Worm (Caenorhabditis elegans) whole organism, L3 larva: Measurements from ENCODE around the gene herd-1.

Experiments
- ZK546.5 ChIP-seq: sonication (generic microtip); optimal IDR thresholded peaks from 2 replicates; lab custom pipeline; 2017; ENCODE audit warnings: missing biosample characterization, missing genetic modification characterization
- aly-2 ChIP-seq: fragments of 150-350 bp; optimal IDR thresholded peaks from 2 replicates; lab custom pipeline; 2014; ENCODE audit warnings: missing biosample characterization, missing genetic modification characterization
- ama-1 ChIP-seq: fragments of 150-350 bp; optimal IDR thresholded peaks from 2 replicates; lab custom pipeline; 2018
- ceh-16 ChIP-seq: sonication (generic microtip); optimal IDR thresholded peaks from 2 replicates; lab custom pipeline; 2017; ENCODE audit warnings: missing biosample characterization, missing genetic modification characterization
- ceh-28 ChIP-seq: fragments of 150-350 bp; optimal IDR thresholded peaks from 2 replicates; lab custom pipeline; 2014; ENCODE audit warnings: missing biosample characterization, missing genetic modification reagents, missing genetic modification characterization
- ceh-82 ChIP-seq: fragments of 150-350 bp; optimal IDR thresholded peaks from 2 replicates; lab custom pipeline; 2014; ENCODE audit warnings: missing biosample characterization, missing genetic modification characterization
- ceh-9 ChIP-seq: sonication (generic microtip); optimal IDR thresholded peaks from 2 replicates; lab custom pipeline; 2018; ENCODE audit warnings: missing biosample characterization, missing genetic modification characterization
- daf-12 ChIP-seq: fragments of 150-350 bp; optimal IDR thresholded peaks from 2 replicates; lab custom pipeline; 2014; ENCODE audit warnings: missing biosample characterization, missing genetic modification reagents, missing genetic modification characterization
- egl-5 ChIP-seq: fragments of 150-350 bp; optimal IDR thresholded peaks from 2 replicates; lab custom pipeline; 2017; ENCODE audit warnings: missing biosample characterization, missing genetic modification reagents, missing genetic modification characterization, inconsistent platforms
- elt-2 ChIP-seq: sonication (generic microtip); optimal IDR thresholded peaks from 2 replicates; lab custom pipeline; 2016; ENCODE audit warnings: missing genetic modification reagents, mild to moderate bottlenecking, missing genetic modification characterization, missing compliant biosample characterization
- elt-3 ChIP-seq, 3 experiments: fragments of 150-350 bp in 1 of 3; sonication (generic microtip) in 2 of 3; optimal IDR thresholded peaks; 2 replicates in 2 of 3; 4 replicates in 1 of 3; lab custom pipeline; 2014 to 2017; ENCODE audit warnings: missing biosample characterization in 3 of 3, missing genetic modification characterization in 3 of 3
- fkh-10 ChIP-seq: sonication (generic microtip); optimal IDR thresholded peaks from 2 replicates; lab custom pipeline; 2017; ENCODE audit warnings: missing biosample characterization, missing genetic modification reagents, missing genetic modification characterization
- fos-1 ChIP-seq: fragments of 150-350 bp; optimal IDR thresholded peaks from 2 replicates; lab custom pipeline; 2014; ENCODE audit warnings: missing biosample characterization, missing genetic modification characterization
- hmg-11 ChIP-seq: sonication (generic microtip); optimal IDR thresholded peaks from 2 replicates; lab custom pipeline; 2016; ENCODE audit warnings: missing genetic modification characterization, missing compliant biosample characterization
- jun-1 ChIP-seq: fragments of 150-350 bp; optimal IDR thresholded peaks from 2 replicates; lab custom pipeline; 2014; ENCODE audit warnings: missing biosample characterization, missing genetic modification reagents, missing genetic modification characterization
- lin-15B ChIP-seq: fragments of 150-350 bp; optimal IDR thresholded peaks from 2 replicates; lab custom pipeline; 2014; ENCODE audit warnings: missing biosample characterization, missing genetic modification characterization
- lsy-12 ChIP-seq: sonication (generic microtip); optimal IDR thresholded peaks from 2 replicates; lab custom pipeline; 2016; ENCODE audit warnings: mild to moderate bottlenecking, missing genetic modification characterization, missing compliant biosample characterization
- mdl-1 ChIP-seq: fragments of 150-350 bp; optimal IDR thresholded peaks from 2 replicates; lab custom pipeline; 2014; ENCODE audit warnings: missing biosample characterization, missing genetic modification characterization
- nfya-1 ChIP-seq: sonication (generic microtip); optimal IDR thresholded peaks from 2 replicates; lab custom pipeline; 2017; ENCODE audit warnings: missing genetic modification characterization, mild to moderate bottlenecking, missing compliant biosample characterization, antibody characterized with exemption, moderate library complexity; ENCODE audit not compliant: insufficient read depth
- nhr-11 ChIP-seq: fragments of 150-350 bp; optimal IDR thresholded peaks from 2 replicates; lab custom pipeline; 2014; ENCODE audit warnings: missing biosample characterization, missing genetic modification characterization
- nhr-12 ChIP-seq: fragments of 150-350 bp; optimal IDR thresholded peaks from 2 replicates; lab custom pipeline; 2014; ENCODE audit warnings: missing biosample characterization, missing genetic modification characterization
- nhr-23 ChIP-seq: fragments of 150-350 bp; optimal IDR thresholded peaks from 2 replicates; lab custom pipeline; 2014; ENCODE audit warnings: missing biosample characterization, missing genetic modification reagents, missing genetic modification characterization
- nhr-25 ChIP-seq: sonication (generic microtip); optimal IDR thresholded peaks from 2 replicates; lab custom pipeline; 2017; ENCODE audit warnings: missing biosample characterization, missing genetic modification characterization
- nhr-43 ChIP-seq: sonication (generic microtip); optimal IDR thresholded peaks from 2 replicates; lab custom pipeline; 2016; ENCODE audit warnings: mild to moderate bottlenecking, missing genetic modification characterization, missing compliant biosample characterization; ENCODE audit not compliant: poor library complexity, severe bottlenecking
- nhr-67 ChIP-seq: fragments of 150-350 bp; optimal IDR thresholded peaks from 2 replicates; lab custom pipeline; 2014; ENCODE audit warnings: missing biosample characterization, missing genetic modification characterization
- nhr-77 ChIP-seq: fragments of 150-350 bp; optimal IDR thresholded peaks from 2 replicates; lab custom pipeline; 2014; ENCODE audit warnings: missing biosample characterization, missing genetic modification characterization
- pha-4 ChIP-seq: fragments of 150-350 bp; optimal IDR thresholded peaks from 2 replicates; lab custom pipeline; 2014; ENCODE audit warnings: missing biosample characterization, missing genetic modification reagents, missing genetic modification characterization
- pqm-1 ChIP-seq: fragments of 150-350 bp; optimal IDR thresholded peaks from 2 replicates; lab custom pipeline; 2017; ENCODE audit warnings: missing biosample characterization, missing genetic modification characterization, inconsistent platforms
- sea-2 ChIP-seq: fragments of 150-350 bp; sonication (generic microtip); optimal IDR thresholded peaks from 4 replicates; lab custom pipeline; 2014; ENCODE audit warnings: missing biosample characterization, missing genetic modification reagents, missing genetic modification characterization
- skn-1 ChIP-seq: fragments of 150-350 bp; optimal IDR thresholded peaks from 2 replicates; lab custom pipeline; 2014; ENCODE audit warnings: missing biosample characterization, missing genetic modification characterization
- snpc-4 ChIP-seq: fragments of 150-350 bp; optimal IDR thresholded peaks from 2 replicates; lab custom pipeline; 2014; ENCODE audit warnings: missing biosample characterization, missing genetic modification characterization
- tbx-2 ChIP-seq: sonication (generic microtip); optimal IDR thresholded peaks from 2 replicates; lab custom pipeline; 2016; ENCODE audit warnings: mild to moderate bottlenecking, missing genetic modification characterization, missing compliant biosample characterization
- unc-39 ChIP-seq: sonication (generic microtip); optimal IDR thresholded peaks from 4 replicates; lab custom pipeline; 2017; ENCODE audit warnings: missing biosample characterization, missing genetic modification characterization
- ztf-11 ChIP-seq: fragments of 150-350 bp; optimal IDR thresholded peaks from 2 replicates; lab custom pipeline; 2014; ENCODE audit warnings: missing biosample characterization, missing genetic modification characterization
- ztf-4 ChIP-seq: fragments of 150-350 bp; optimal IDR thresholded peaks from 2 replicates; lab custom pipeline; 2014; ENCODE audit warnings: missing biosample characterization, missing genetic modification characterization

Gene herd-1

DNA sequence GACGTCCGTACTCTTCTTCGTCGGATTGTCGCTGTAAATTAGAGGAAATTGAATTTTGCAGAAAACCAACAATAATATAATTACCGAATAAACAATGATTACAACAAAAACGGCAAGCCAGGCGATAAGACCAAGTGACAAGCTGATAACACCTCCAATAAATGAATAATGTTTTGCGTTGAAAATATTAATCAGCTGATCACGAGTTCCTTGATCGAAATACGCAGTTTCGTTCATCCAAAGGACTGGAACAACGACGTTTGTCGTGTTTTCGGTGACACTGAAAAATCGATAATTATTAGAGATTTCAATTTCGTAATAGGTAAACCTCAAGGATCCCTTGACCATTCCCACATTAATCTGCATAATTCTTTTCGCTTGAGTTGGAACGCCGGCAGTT lies 42.6 kb upstream of the herd-1 start:
- TF ChIP-seq ceh-28 (tag; lab: Kevin White, UChicago), result peak; percentile 66
- TF ChIP-seq tbx-2, result no peak
- TF ChIP-seq skn-1 (tag; lab: Kevin White, UChicago), result no peak
- TF ChIP-seq pqm-1, result peak; percentile 68
- no peak for TF ChIP-seq hmg-11 (tag; lab: Kevin White, UChicago)
- no peak for TF ChIP-seq aly-2 (tag; lab: Kevin White, UChicago)
- TF ChIP-seq ceh-16, result no peak
- no peak for TF ChIP-seq egl-5 (tag; lab: Kevin White, UChicago)
- TF ChIP-seq ceh-82, result no peak
- no peak for TF ChIP-seq jun-1
- TF ChIP-seq elt-2 (tag; lab: Kevin White, UChicago), result peak; percentile 81

DNA sequence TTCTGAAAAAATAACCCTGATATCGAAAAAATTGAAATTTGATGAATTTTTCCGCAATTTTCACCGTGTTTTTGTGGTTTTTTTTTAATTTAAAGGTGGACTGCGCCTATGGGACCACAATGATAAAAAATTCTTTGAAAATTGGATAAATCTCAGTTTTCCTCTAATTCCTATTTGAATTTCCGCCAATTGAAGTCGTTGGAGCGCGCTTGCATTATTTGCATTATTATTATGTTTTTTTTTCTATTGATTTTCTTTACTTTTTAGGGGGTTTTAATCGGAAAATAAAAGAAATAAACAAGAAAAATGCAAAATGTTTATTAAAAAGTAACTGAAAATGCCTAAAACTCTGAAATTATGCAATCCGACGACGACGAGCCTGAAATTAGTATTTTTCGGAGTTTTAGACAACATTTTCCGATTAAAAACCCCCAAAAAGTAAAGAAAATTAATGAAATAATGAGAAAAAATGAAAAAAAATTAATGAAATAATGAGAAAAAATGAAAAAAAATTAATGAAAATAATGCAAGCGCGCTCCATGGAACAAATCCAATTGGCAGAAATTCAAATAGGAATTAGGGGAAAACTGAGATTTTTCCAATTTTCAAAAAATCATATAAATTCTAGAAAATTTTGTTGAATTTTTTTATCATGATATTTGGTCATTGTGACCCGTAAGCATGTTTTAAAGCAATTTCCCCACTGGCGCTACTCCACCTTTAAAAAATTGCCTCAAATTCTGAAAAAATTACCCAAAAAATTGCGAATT lies 40.5 kb upstream of the herd-1 start:
- no peak for TF ChIP-seq nhr-43
- TF ChIP-seq elt-2 (tag; lab: Kevin White, UChicago), result no peak
- peak; percentile 66 for TF ChIP-seq ztf-4
- TF ChIP-seq ceh-9 (tag; lab: Kevin White, UChicago), result no peak
- TF ChIP-seq mdl-1 (tag; lab: Kevin White, UChicago), result no peak
- TF ChIP-seq nhr-11, result no peak
- TF ChIP-seq ama-1 (lab: Kevin White, UChicago), result no peak
- TF ChIP-seq pha-4 (tag; lab: Kevin White, UChicago), result peak; percentile 14
- no peak for TF ChIP-seq sea-2 (GFP tag; lab: Kevin White, UChicago)
- no peak for TF ChIP-seq ceh-28 (tag; lab: Kevin White, UChicago)
- TF ChIP-seq ZK546.5 (tag; lab: Kevin White, UChicago), result no peak

DNA sequence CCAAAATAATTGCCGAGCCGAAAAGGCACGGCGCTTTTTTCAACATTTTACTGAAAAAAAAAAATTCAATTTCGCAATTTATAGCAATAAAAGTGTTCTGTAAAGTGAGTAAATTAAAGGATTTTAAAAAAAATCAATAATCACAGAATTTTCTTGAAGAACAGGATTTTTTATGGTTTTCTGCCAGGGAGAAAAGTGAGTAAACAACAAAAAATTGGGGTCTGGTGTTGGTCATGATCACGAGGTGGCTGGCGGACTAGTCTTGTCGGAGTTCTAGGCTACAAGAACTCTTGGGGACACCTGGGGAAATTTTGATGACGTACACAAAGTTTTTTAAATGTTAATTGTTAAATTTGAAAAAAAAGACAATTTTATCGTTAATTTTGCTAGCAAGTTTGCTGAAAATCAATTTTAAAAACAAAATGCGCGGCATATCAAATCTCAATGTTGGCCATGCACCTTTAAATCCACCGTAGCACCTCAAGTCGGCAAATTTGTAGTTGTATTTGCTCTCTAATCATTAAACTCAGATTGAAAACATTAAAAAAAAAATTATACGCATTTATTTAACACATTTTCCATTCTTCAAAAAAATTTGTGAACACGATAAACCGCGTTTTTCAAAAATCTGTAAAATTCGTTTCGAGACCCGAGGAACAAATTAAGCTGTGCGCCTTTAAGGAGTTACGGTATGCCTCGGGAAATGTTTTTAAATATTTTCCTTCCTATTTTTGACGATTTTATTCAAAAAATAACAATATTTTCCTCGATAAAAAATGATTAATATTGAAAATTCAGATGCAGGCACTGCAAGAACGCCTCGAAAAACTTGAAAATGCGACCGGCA lies 39.3 kb upstream of the herd-1 start, which contains the start of the genes scav-3 and Y49E10.21:
Gene scav-3 (minus strand): TSS at position 50 of the 847 bp plus-strand sequence.
Gene Y49E10.21 (plus strand): TSS at position 797 of the 847 bp plus-strand sequence.
- TF ChIP-seq aly-2 (tag; lab: Kevin White, UChicago) (no peak), ceh-82 (no peak), ZK546.5 (tag; lab: Kevin White, UChicago) (no peak), nfya-1 (tag; lab: Kevin White, UChicago) (peak; percentile 47), daf-12 (tag; lab: Kevin White, UChicago) (no peak), unc-39 (tag; lab: Kevin White, UChicago) (no peak), ceh-28 (tag; lab: Kevin White, UChicago) (peak; percentile 73), mdl-1 (tag; lab: Kevin White, UChicago) (no peak), lsy-12 (tag; lab: Kevin White, UChicago) (no peak), pha-4 (tag; lab: Kevin White, UChicago) (peak; percentile 90), jun-1 (no peak), nhr-43 (no peak), elt-2 (tag; lab: Kevin White, UChicago) (peak; percentile 40), nhr-12 (tag; lab: Kevin White, UChicago) (no peak), nhr-25 (tag; lab: Kevin White, UChicago) (peak; percentile 27), elt-3 (tag; optimal IDR thresholded peaks at IDR 0.05; lab: Kevin White, UChicago) (no peak), ztf-4 (no peak), fos-1 (no peak), fkh-10 (GFP tag; lab: Kevin White, UChicago) (no peak), snpc-4 (tag; lab: Kevin White, UChicago) (peak; percentile 1), egl-5 (tag; lab: Kevin White, UChicago) (peak; percentile 56), ztf-11 (no peak), nhr-11 (peak; percentile 57), lin-15B (tag; lab: Kevin White, UChicago) (peak; percentile 53), pqm-1 (peak; percentile 35), nhr-77 (tag; lab: Kevin White, UChicago) (no peak), ama-1 (lab: Kevin White, UChicago) (no peak), nhr-67 (tag; lab: Kevin White, UChicago) (no peak), skn-1 (tag; lab: Kevin White, UChicago) (no peak), ceh-16 (no peak), nhr-23 (tag; lab: Kevin White, UChicago) (peak; percentile 8)
